Fruit fly (Drosophila melanogaster): ENCODE data around the gene Arr2.

The Arr2 gene

dm6 chr3L:8656725-8657428 lies 8.1 kb upstream of the Arr2 start (continued):
- TF ChIP-seq CG11762 (GFP tag; optimal IDR thresholded peaks at IDR 0.05; ENCODE audit: insufficient read depth) = peak; percentile 88
- peak; percentile 95 for TF ChIP-seq esn (GFP tag; optimal IDR thresholded peaks at IDR 0.05)
- TF ChIP-seq CG16779 (tag; optimal IDR thresholded peaks at IDR 0.05) = no peak
- TF ChIP-seq fkh (GFP tag; optimal IDR thresholded peaks at IDR 0.05) = no peak
- TF ChIP-seq Hr39 (GFP tag; optimal IDR thresholded peaks at IDR 0.05) = peak; percentile 96
- TF ChIP-seq lz (GFP tag; optimal IDR thresholded peaks at IDR 0.05) = peak; percentile 91
- TF ChIP-seq Ets96B (tag; optimal IDR thresholded peaks at IDR 0.05) = peak; percentile 72
- TF ChIP-seq Sox14 (GFP tag; optimal IDR thresholded peaks at IDR 0.05) = peak; percentile 90
- peak; percentile 97 for TF ChIP-seq CG11902 (GFP tag; optimal IDR thresholded peaks at IDR 0.05)
- TF ChIP-seq CG6808 (GFP tag; optimal IDR thresholded peaks at IDR 0.05) = peak; percentile 72
- no peak for TF ChIP-seq Lpt (GFP tag; optimal IDR thresholded peaks at IDR 0.05)
- peak; percentile 95 for TF ChIP-seq CG8632 (GFP tag; optimal IDR thresholded peaks at IDR 0.05)
- TF ChIP-seq achi (GFP tag; optimal IDR thresholded peaks at IDR 0.05) = peak; percentile 89
- peak; percentile 95 for TF ChIP-seq cyc (GFP tag; optimal IDR thresholded peaks at IDR 0.05)
- peak; percentile 63 to 73 for TF ChIP-seq ss (GFP tag; optimal IDR thresholded peaks at IDR 0.05)
- TF ChIP-seq CG7368 (GFP tag; optimal IDR thresholded peaks at IDR 0.05) = peak; percentile 85
- no peak for TF ChIP-seq CG11294 (GFP tag; IDR thresholded peaks at IDR 0.05)
- TF ChIP-seq Hr38 (GFP tag; optimal IDR thresholded peaks at IDR 0.05) = no peak
- no peak for TF ChIP-seq eg (GFP tag; IDR thresholded peaks at IDR 0.05)
- peak; percentile 69 for TF ChIP-seq fd85E (GFP tag; optimal IDR thresholded peaks at IDR 0.05)

dm6 chr3L:8655217-8655896 lies 6.6 kb upstream of the Arr2 start:
- no peak for TF ChIP-seq Hr38 (GFP tag; optimal IDR thresholded peaks at IDR 0.05)
- TF ChIP-seq Sox15 (GFP tag; optimal IDR thresholded peaks at IDR 0.05) = no peak
- TF ChIP-seq CG3032 (tag; optimal IDR thresholded peaks at IDR 0.05) = no peak
- no peak for TF ChIP-seq fd85E (GFP tag; optimal IDR thresholded peaks at IDR 0.05)
- TF ChIP-seq Ets21C (GFP tag; optimal IDR thresholded peaks at IDR 0.05) = no peak
- TF ChIP-seq CG4318 (GFP tag; optimal IDR thresholded peaks at IDR 0.05) = no peak
- no peak for TF ChIP-seq CG6276 (GFP tag; optimal IDR thresholded peaks at IDR 0.05)
- no peak for TF ChIP-seq ss (GFP tag; optimal IDR thresholded peaks at IDR 0.05)
- no peak for TF ChIP-seq OdsH (GFP tag; optimal IDR thresholded peaks at IDR 0.05)
- TF ChIP-seq Eip93F (GFP tag; optimal IDR thresholded peaks at IDR 0.05) = no peak

- TF ChIP-seq Eip78C (GFP tag) = peak; percentile 19
- TF ChIP-seq Hr39 (GFP tag; optimal IDR thresholded peaks at IDR 0.05) = no peak
These were observed 4.8 kb upstream of the Arr2 start for dm6 chr3L:8653572-8653971.

dm6 chr3L:8652572-8652977 lies 3.8 kb upstream of the Arr2 start:
- TF ChIP-seq pdm3 (GFP tag; optimal IDR thresholded peaks at IDR 0.05) = no peak
- no peak for TF ChIP-seq dac (GFP tag; optimal IDR thresholded peaks at IDR 0.05)
- no peak for TF ChIP-seq CG4318 (GFP tag; optimal IDR thresholded peaks at IDR 0.05)
- peak; percentile 68 for TF ChIP-seq Met (GFP tag; optimal IDR thresholded peaks at IDR 0.05)
- TF ChIP-seq fd59A (GFP tag; optimal IDR thresholded peaks at IDR 0.05) = no peak
- TF ChIP-seq Ets21C (GFP tag; optimal IDR thresholded peaks at IDR 0.05) = no peak
- peak; percentile 80 for TF ChIP-seq Eip78C (GFP tag)
- no peak for TF ChIP-seq fkh (GFP tag; optimal IDR thresholded peaks at IDR 0.05)
- TF ChIP-seq CG3919 (GFP tag; optimal IDR thresholded peaks at IDR 0.05) = peak; percentile 17
- TF ChIP-seq CG1621 (tag; optimal IDR thresholded peaks at IDR 0.05) = peak; percentile 23
- peak; percentile 87 for TF ChIP-seq CG6854 (GFP tag; optimal IDR thresholded peaks at IDR 0.05)
- peak; percentile 60 for TF ChIP-seq svp (GFP tag)
- TF ChIP-seq ss (GFP tag; optimal IDR thresholded peaks at IDR 0.05) = peak; percentile 51 to 93
- TF ChIP-seq Sox102F (GFP tag; optimal IDR thresholded peaks at IDR 0.05) = no peak

All from whole organism, prepupa.